Worm (Caenorhabditis elegans) whole organism, midembryonic: ENCODE results near the gene srx-32.
"Not testable (repeated sequence)": the region's sequence is repeated elsewhere in the genome, so short reads cannot be mapped to it uniquely, and the experiment has no call there.

ENCODE experiments used
- flt-1 ChIP-seq: fragments of 200-800 bp; sonication (Bioruptor generic); IDR thresholded peaks from 2 replicates; pipeline ENCODE4 v1.3.6; 2022; ENCODE audit warnings: missing genetic modification characterization, missing compliant biosample characterization
- ztf-29 ChIP-seq: fragments of 200-800 bp; sonication (Bioruptor generic); IDR thresholded peaks from 2 replicates; pipeline ENCODE4 v1.3.6; 2022; ENCODE audit warnings: missing genetic modification reagents, missing genetic modification characterization, missing compliant biosample characterization

DNA sequence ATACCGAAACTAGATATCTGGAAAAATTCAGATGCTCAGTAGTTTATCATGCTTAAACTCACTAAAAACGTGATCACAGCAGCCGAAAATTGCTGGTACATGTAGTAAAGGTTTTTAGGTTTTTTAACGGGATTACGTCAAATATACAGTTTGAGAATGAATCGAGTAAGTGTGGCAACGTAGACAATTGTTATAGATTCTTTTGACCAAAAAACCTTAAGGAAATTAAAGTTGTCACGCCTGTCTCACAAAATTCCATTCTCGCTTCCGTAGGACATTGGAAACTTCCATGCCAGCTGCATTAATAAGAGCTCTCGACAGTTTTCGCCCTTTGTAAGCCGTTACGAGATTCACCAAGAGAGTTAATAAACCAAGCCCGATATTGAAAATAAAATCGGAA, 2.4 kb upstream of the srx-32 start, which contains the start of gene srx-31:
- TF ChIP-seq flt-1, ztf-29 (GFP tag; lab: Robert Waterston, UW): not testable (repeated sequence)
